Fruit fly (Drosophila melanogaster) whole organism, embryonic: ENCODE measurements around the gene Acp32CD.

Experiments
- Ada2b ChIP-seq: fragments of 200-800 bp; sonication (Bioruptor generic); IDR thresholded peaks from 2 replicates; pipeline ENCODE4 v1.3.6; 2022; ENCODE audit warnings: missing biosample characterization, missing genetic modification characterization
- Aef1 ChIP-seq: fragments of 200-800 bp; sonication (Bioruptor generic); IDR thresholded peaks from 3 replicates; pipeline ENCODE4 v1.3.6; 2022; ENCODE audit warnings: missing biosample characterization, missing genetic modification characterization
- Asciz ChIP-seq: fragments of 200-800 bp; sonication (Bioruptor generic); optimal IDR thresholded peaks from 2 replicates; lab custom pipeline; 2017; ENCODE audit warnings: missing biosample characterization, mild to moderate bottlenecking, missing genetic modification characterization, missing genetic modification reagents
- Atf-2 ChIP-seq: fragments of 200-800 bp; sonication (Bioruptor generic); optimal IDR thresholded peaks from 2 replicates; lab custom pipeline; 2016; ENCODE audit warnings: missing biosample characterization, missing genetic modification characterization
- Awh ChIP-seq: fragments of 200-800 bp; sonication (Bioruptor generic); IDR thresholded peaks from 2 replicates; pipeline ENCODE4, ENCODE4 v1.3.6; 2022; ENCODE audit warnings: missing biosample characterization, missing genetic modification characterization
- CG1233 ChIP-seq: fragments of 200-800 bp; sonication (Bioruptor generic); optimal IDR thresholded peaks from 4 replicates; lab custom pipeline; 2018; ENCODE audit warnings: missing biosample characterization, mild to moderate bottlenecking, missing genetic modification characterization
- CG13894 ChIP-seq: fragments of 200-800 bp; sonication (Bioruptor generic); optimal IDR thresholded peaks from 3 replicates; lab custom pipeline; 2018; ENCODE audit warnings: missing biosample characterization, mild to moderate bottlenecking, missing genetic modification characterization, moderate library complexity
- CG15269 ChIP-seq: fragments of 200-800 bp; sonication (Bioruptor generic); optimal IDR thresholded peaks from 2 replicates; lab custom pipeline; 2018; ENCODE audit warnings: missing biosample characterization, mild to moderate bottlenecking, missing genetic modification characterization, moderate library complexity
- CG1647 ChIP-seq: fragments of 200-800 bp; sonication (Bioruptor generic); optimal IDR thresholded peaks from 3 replicates; lab custom pipeline; 2016; ENCODE audit warnings: missing biosample characterization, missing genetic modification characterization
- CG16813 ChIP-seq: fragments of 200-800 bp; sonication (Bioruptor generic); IDR thresholded peaks from 3 replicates; pipeline ENCODE4 v1.3.6; 2022; ENCODE audit warnings: missing biosample characterization, missing genetic modification characterization; ENCODE audit not compliant: partially characterized antibody
- CG17802 ChIP-seq: fragments of 200-800 bp; sonication (Bioruptor generic); optimal IDR thresholded peaks from 2 replicates; lab custom pipeline; 2018; ENCODE audit warnings: missing biosample characterization, mild to moderate bottlenecking, missing genetic modification characterization, moderate library complexity
- CG18262 ChIP-seq: fragments of 200-800 bp; optimal IDR thresholded peaks from 3 replicates; lab custom pipeline; 2019; ENCODE audit warnings: missing biosample characterization, mild to moderate bottlenecking, missing genetic modification characterization, moderate library complexity
- CG1832 ChIP-seq: fragments of 200-800 bp; sonication (Bioruptor generic); optimal IDR thresholded peaks from 2 replicates; lab custom pipeline; 2017; ENCODE audit warnings: missing biosample characterization, mild to moderate bottlenecking, missing genetic modification characterization, inconsistent platforms
- CG2129 ChIP-seq: fragments of 200-800 bp; sonication (Bioruptor generic); IDR thresholded peaks from 2 replicates; pipeline ENCODE4 v1.3.6; 2022; ENCODE audit warnings: missing biosample characterization, missing genetic modification characterization; ENCODE audit not compliant: partially characterized antibody
- CG32532 ChIP-seq: fragments of 200-800 bp; sonication (Bioruptor generic); IDR thresholded peaks from 2 replicates; pipeline ENCODE4 v1.3.6; 2022; ENCODE audit warnings: missing biosample characterization, missing genetic modification characterization
- CG34422 ChIP-seq: fragments of 200-800 bp; sonication (Bioruptor generic); IDR thresholded peaks from 3 replicates; pipeline ENCODE4 v1.3.6; 2022; ENCODE audit warnings: missing biosample characterization, missing genetic modification characterization
- CG3847 ChIP-seq: fragments of 200-800 bp; sonication (Bioruptor generic); IDR thresholded peaks from 2 replicates; pipeline ENCODE4 v1.3.6; 2022; ENCODE audit warnings: missing biosample characterization, missing genetic modification characterization
- CG3995 ChIP-seq: fragments of 200-800 bp; sonication (Bioruptor generic); optimal IDR thresholded peaks from 3 replicates; lab custom pipeline; 2016; ENCODE audit warnings: missing biosample characterization, missing genetic modification characterization
- CG4404 ChIP-seq: fragments of 200-800 bp; sonication (Bioruptor generic); IDR thresholded peaks from 2 replicates; pipeline ENCODE4 v1.3.6; 2022; ENCODE audit warnings: missing biosample characterization, missing genetic modification characterization
- CG4820 ChIP-seq: fragments of 200-800 bp; sonication (Bioruptor generic); optimal IDR thresholded peaks from 3 replicates; lab custom pipeline; 2016; ENCODE audit warnings: missing biosample characterization, missing genetic modification characterization
- CG6654 ChIP-seq: fragments of 200-800 bp; sonication (Bioruptor generic); optimal IDR thresholded peaks from 2 replicates; lab custom pipeline; 2017; ENCODE audit warnings: missing biosample characterization, mild to moderate bottlenecking, missing genetic modification characterization
- CG6683 ChIP-seq: fragments of 200-800 bp; sonication (Bioruptor generic); optimal IDR thresholded peaks from 2 replicates; lab custom pipeline; 2017; ENCODE audit warnings: missing biosample characterization, mild to moderate bottlenecking, missing genetic modification characterization, missing genetic modification reagents
- CG6791 ChIP-seq: fragments of 200-800 bp; sonication (Bioruptor generic); IDR thresholded peaks from 3 replicates; pipeline ENCODE4 v1.3.6; 2022; ENCODE audit warnings: missing biosample characterization, missing genetic modification characterization; ENCODE audit not compliant: partially characterized antibody
- CG8765 ChIP-seq: fragments of 200-800 bp; sonication (Bioruptor generic); IDR thresholded peaks from 2 replicates; pipeline ENCODE4 v1.3.6; 2022; ENCODE audit warnings: missing biosample characterization, missing genetic modification characterization
- CG9797 ChIP-seq: fragments of 200-800 bp; sonication (Bioruptor generic); optimal IDR thresholded peaks from 3 replicates; lab custom pipeline; 2018; ENCODE audit warnings: missing biosample characterization, mild to moderate bottlenecking, missing genetic modification characterization
- CrebB ChIP-seq: fragments of 200-800 bp; sonication (Bioruptor generic); optimal IDR thresholded peaks from 3 replicates; lab custom pipeline; 2018; ENCODE audit warnings: missing biosample characterization, mild to moderate bottlenecking, missing genetic modification characterization
- Dp ChIP-seq: fragments of 200-800 bp; sonication (Bioruptor generic); optimal IDR thresholded peaks from 2 replicates; lab custom pipeline; 2018; ENCODE audit warnings: missing biosample characterization, mild to moderate bottlenecking, missing genetic modification characterization, moderate library complexity
- E2f1 ChIP-seq: fragments of 200-800 bp; sonication (Bioruptor generic); IDR thresholded peaks from 2 replicates; pipeline ENCODE4 v1.3.6; 2022; ENCODE audit warnings: missing biosample characterization, missing genetic modification characterization
- E2f2 ChIP-seq: fragments of 200-800 bp; sonication (Bioruptor generic); IDR thresholded peaks from 2 replicates; pipeline ENCODE4 v1.3.6; 2022; ENCODE audit warnings: missing biosample characterization, missing genetic modification characterization
- Fer2 ChIP-seq: fragments of 200-800 bp; sonication (Bioruptor generic); optimal IDR thresholded peaks from 2 replicates; lab custom pipeline; 2018; ENCODE audit warnings: missing biosample characterization, mild to moderate bottlenecking, missing genetic modification characterization, moderate library complexity
- Jarid2 ChIP-seq: fragments of 200-800 bp; sonication (Bioruptor generic); optimal IDR thresholded peaks from 3 replicates; lab custom pipeline; 2017; ENCODE audit warnings: mild to moderate bottlenecking, missing biosample characterization, missing genetic modification reagents, missing genetic modification characterization
- Mes4 ChIP-seq: fragments of 200-800 bp; sonication (Bioruptor generic); optimal IDR thresholded peaks from 2 replicates; lab custom pipeline; 2016; ENCODE audit warnings: missing biosample characterization, missing genetic modification characterization
- Myb ChIP-seq: fragments of 200-800 bp; sonication (Bioruptor generic); optimal IDR thresholded peaks from 2 replicates; lab custom pipeline; 2016; ENCODE audit warnings: missing biosample characterization, missing genetic modification characterization
- Nf-YA ChIP-seq: fragments of 200-800 bp; sonication (Bioruptor generic); IDR thresholded peaks from 2 replicates; pipeline ENCODE4 v1.3.6; 2022; ENCODE audit warnings: missing biosample characterization, missing genetic modification characterization
- ase ChIP-seq: fragments of 200-800 bp; sonication (Bioruptor generic); IDR thresholded peaks from 3 replicates; pipeline ENCODE4 v1.3.6; 2022; ENCODE audit warnings: missing biosample characterization, missing genetic modification characterization
- cas ChIP-seq: fragments of 200-800 bp; sonication (Bioruptor generic); IDR thresholded peaks from 2 replicates; pipeline ENCODE4 v1.3.6; 2022; ENCODE audit warnings: missing biosample characterization, missing genetic modification characterization
- cg ChIP-seq: fragments of 200-800 bp; sonication (Bioruptor generic); optimal IDR thresholded peaks from 3 replicates; lab custom pipeline; 2019; ENCODE audit warnings: missing biosample characterization, mild to moderate bottlenecking, missing genetic modification characterization, moderate library complexity
- dpn ChIP-seq, 2 experiments: fragments of 200-800 bp; sonication (Bioruptor generic); optimal IDR thresholded peaks; 3 replicates each; lab custom pipeline; 2016; ENCODE audit warnings: missing biosample characterization in 2 of 2, missing genetic modification characterization in 2 of 2
- ems ChIP-seq: fragments of 200-800 bp; sonication (Bioruptor generic); optimal IDR thresholded peaks from 3 replicates; lab custom pipeline; 2016; ENCODE audit warnings: missing biosample characterization, missing genetic modification characterization
- gce ChIP-seq: fragments of 200-800 bp; sonication (Bioruptor generic); IDR thresholded peaks from 3 replicates; pipeline ENCODE4 v1.3.6; 2022; ENCODE audit warnings: missing biosample characterization, missing genetic modification characterization
- ind ChIP-seq: fragments of 200-800 bp; sonication (Bioruptor generic); optimal IDR thresholded peaks from 3 replicates; lab custom pipeline; 2016; ENCODE audit warnings: missing biosample characterization, missing genetic modification characterization
- jigr1 ChIP-seq: fragments of 200-800 bp; sonication (Bioruptor generic); IDR thresholded peaks from 3 replicates; pipeline ENCODE4 v1.3.6; 2022; ENCODE audit warnings: missing biosample characterization, missing genetic modification characterization
- lab ChIP-seq: fragments of 200-800 bp; sonication (Bioruptor generic); optimal IDR thresholded peaks from 3 replicates; lab custom pipeline; 2017; ENCODE audit warnings: missing biosample characterization, missing genetic modification characterization, mild to moderate bottlenecking, moderate library complexity, missing genetic modification reagents
- nmo ChIP-seq: fragments of 200-800 bp; sonication (Bioruptor generic); optimal IDR thresholded peaks from 2 replicates; lab custom pipeline; 2018; ENCODE audit warnings: missing biosample characterization, mild to moderate bottlenecking, missing genetic modification characterization, moderate library complexity
- otp ChIP-seq: fragments of 200-800 bp; sonication (Bioruptor generic); IDR thresholded peaks from 3 replicates; pipeline ENCODE4, ENCODE4 v1.3.6; 2022; ENCODE audit warnings: missing biosample characterization, missing genetic modification characterization
- p53 ChIP-seq: fragments of 200-800 bp; sonication (Bioruptor generic); optimal IDR thresholded peaks from 2 replicates; lab custom pipeline; 2016; ENCODE audit warnings: missing biosample characterization, missing genetic modification characterization
- peb ChIP-seq: fragments of 200-800 bp; sonication (Bioruptor generic); IDR thresholded peaks from 2 replicates; pipeline ENCODE4 v1.3.6; 2022; ENCODE audit warnings: missing biosample characterization, missing genetic modification characterization
- pnt ChIP-seq: fragments of 200-800 bp; sonication (Bioruptor generic); optimal IDR thresholded peaks from 3 replicates; lab custom pipeline; 2016; ENCODE audit warnings: missing biosample characterization, missing genetic modification characterization
- salm ChIP-seq: fragments of 200-800 bp; sonication (Bioruptor generic); optimal IDR thresholded peaks from 2 replicates; lab custom pipeline; 2018; ENCODE audit warnings: missing biosample characterization, mild to moderate bottlenecking, missing genetic modification characterization
- unpg ChIP-seq: fragments of 200-800 bp; sonication (Bioruptor generic); optimal IDR thresholded peaks from 3 replicates; lab custom pipeline; 2018; ENCODE audit warnings: missing biosample characterization, mild to moderate bottlenecking, missing genetic modification characterization, moderate library complexity
- zen2 ChIP-seq: fragments of 200-800 bp; sonication (Bioruptor generic); IDR thresholded peaks from 3 replicates; pipeline ENCODE4 v1.3.6; 2022; ENCODE audit warnings: missing biosample characterization, missing genetic modification characterization; ENCODE audit not compliant: partially characterized antibody

Gene Acp32CD

dm6 chr2L:11010999-11011398 is 4.4 kb upstream of the Acp32CD start, which contains the start of the genes Art8 and dUTPase (continued):
- peak; percentile 85 for TF ChIP-seq CG16813 (GFP tag; lab: Robert Waterston, UW)
- TF ChIP-seq CG2129 (GFP tag; lab: Robert Waterston, UW): peak; percentile 89
- TF ChIP-seq jigr1 (GFP tag; lab: Robert Waterston, UW): no peak
- no peak; the same call in 2 of the 3 replicates for TF ChIP-seq zen2 (GFP tag; lab: Robert Waterston, UW)
- peak; percentile 59 for TF ChIP-seq CG4820
- TF ChIP-seq Ada2b (GFP tag; lab: Robert Waterston, UW): peak; percentile 61
- peak; percentile 82 for TF ChIP-seq Dp (GFP tag; lab: Kevin White, UChicago)
- TF ChIP-seq Myb (GFP tag; lab: Kevin White, UChicago): peak; percentile 80
- TF ChIP-seq Atf-2 (GFP tag; lab: Kevin White, UChicago): no peak
- peak; percentile 75 for TF ChIP-seq unpg (GFP tag; lab: Kevin White, UChicago)
- TF ChIP-seq CrebB (tag; lab: Kevin White, UChicago): peak; percentile 47
- TF ChIP-seq otp (GFP tag; lab: Robert Waterston, UW): peak; percentile 35; the same call in 1 of the 3 replicates
- peak; percentile 52; the same call in 1 of the 2 replicates for TF ChIP-seq CG4404 (GFP tag; lab: Robert Waterston, UW)
- no peak for TF ChIP-seq salm (tag; lab: Kevin White, UChicago)
- TF ChIP-seq CG6654 (GFP tag; lab: Kevin White, UChicago): no peak
- TF ChIP-seq CG15269 (tag; lab: Kevin White, UChicago): peak; percentile 61
- peak; percentile 39 for TF ChIP-seq CG3995 (GFP tag; lab: Kevin White, UChicago)
- TF ChIP-seq CG6683 (GFP tag; lab: Kevin White, UChicago): peak; percentile 44
- TF ChIP-seq ind (GFP tag; lab: Kevin White, UChicago): peak; percentile 77
- TF ChIP-seq CG1832 (GFP tag; lab: Kevin White, UChicago): no peak
- no peak for TF ChIP-seq Jarid2 (GFP tag; lab: Kevin White, UChicago)
- TF ChIP-seq CG1647 (GFP tag; lab: Kevin White, UChicago): no peak
- TF ChIP-seq E2f2 (GFP tag; lab: Robert Waterston, UW): peak; percentile 89
- no peak for TF ChIP-seq Nf-YA
- TF ChIP-seq p53 (GFP tag; lab: Kevin White, UChicago): no peak
- peak; percentile 56 for TF ChIP-seq CG1233 (GFP tag; lab: Kevin White, UChicago)
- TF ChIP-seq CG17802: no peak
- TF ChIP-seq gce (GFP tag; lab: Robert Waterston, UW): no peak
- TF ChIP-seq peb (GFP tag; lab: Robert Waterston, UW): no peak
- peak; percentile 74 for TF ChIP-seq CG9797 (GFP tag; lab: Kevin White, UChicago)
- TF ChIP-seq Aef1: peak; percentile 51; the same call in 2 of the 3 replicates
- TF ChIP-seq CG34422: peak; percentile 67; the same call in 2 of the 3 replicates
- peak; percentile 76 for TF ChIP-seq CG32532 (GFP tag; lab: Robert Waterston, UW)
- no peak for TF ChIP-seq Asciz (GFP tag; lab: Kevin White, UChicago)
- peak; percentile 63 for TF ChIP-seq Awh (GFP tag; lab: Robert Waterston, UW)
- peak; percentile 75 for TF ChIP-seq CG18262 (tag; lab: Kevin White, UChicago)
- peak; percentile 82 for TF ChIP-seq CG6791 (GFP tag; lab: Robert Waterston, UW)
- TF ChIP-seq pnt: no peak
- TF ChIP-seq E2f1 (GFP tag; lab: Robert Waterston, UW): peak; percentile 42; the same call in 1 of the 2 replicates
- peak; percentile 60; the same call in 2 of the 3 replicates for TF ChIP-seq ase (GFP tag; lab: Robert Waterston, UW)
- TF ChIP-seq Mes4 (GFP tag; lab: Kevin White, UChicago): no peak
- TF ChIP-seq ems (GFP tag; lab: Kevin White, UChicago): no peak
- no peak for TF ChIP-seq cg (GFP tag; lab: Kevin White, UChicago)
- no peak for TF ChIP-seq lab (GFP tag; lab: Kevin White, UChicago)
- peak; percentile 58; the same call in 1 of the 2 replicates for TF ChIP-seq cas (GFP tag; lab: Robert Waterston, UW)
- peak; percentile 83 for TF ChIP-seq CG3847 (GFP tag; lab: Robert Waterston, UW)
- TF ChIP-seq CG8765: peak; percentile 24
- peak; percentile 86 for TF ChIP-seq nmo (GFP tag; lab: Kevin White, UChicago)
- TF ChIP-seq dpn (GFP tag; optimal IDR thresholded peaks at IDR 0.05; lab: Kevin White, UChicago): peak; percentile 50 to 84
- no peak for TF ChIP-seq CG13894 (tag; lab: Kevin White, UChicago)
- peak; percentile 40 for TF ChIP-seq Fer2 (tag; lab: Kevin White, UChicago)
